Fruit fly (Drosophila melanogaster): ENCODE results near the gene Srp72.
A peak's percentile ranks its signal among the peaks of the same experiment; 100 is the strongest.

The Srp72 gene

dm6 chr3R:20579816-20580215 is 8.7 kb upstream of the Srp72 start, which contains the start of the genes EloB and Srp14 (continued):
- no peak for TF ChIP-seq Dip2 (GFP tag; IDR thresholded peaks at IDR 0.05)
- TF ChIP-seq exex (tag; optimal IDR thresholded peaks at IDR 0.05) = no peak
- peak; percentile 17 for TF ChIP-seq nom (GFP tag; optimal IDR thresholded peaks at IDR 0.05)
- no peak for TF ChIP-seq Eip74EF (GFP tag; optimal IDR thresholded peaks at IDR 0.05)
- peak; percentile 31 for TF ChIP-seq MTF-1 (GFP tag; optimal IDR thresholded peaks at IDR 0.05; ENCODE audit: borderline replicate concordance)
- peak; percentile 97 for TF ChIP-seq CG16813 (GFP tag; IDR thresholded peaks at IDR 0.05; ENCODE audit: partially characterized antibody)
- TF ChIP-seq bcd (GFP tag; optimal IDR thresholded peaks at IDR 0.05) = peak; percentile 72
- peak in 1 of 2 experiments; percentile 87 for TF ChIP-seq Hr78 (GFP tag; optimal IDR thresholded peaks at IDR 0.05)
- TF ChIP-seq tup (GFP tag; optimal IDR thresholded peaks at IDR 0.05) = peak; percentile 60
- peak; percentile 97 for TF ChIP-seq CG34224 (GFP tag; IDR thresholded peaks at IDR 0.05; ENCODE audit: partially characterized antibody)
- TF ChIP-seq Dp (GFP tag; optimal IDR thresholded peaks at IDR 0.05) = peak; percentile 44
- TF ChIP-seq CG15601 (tag; optimal IDR thresholded peaks at IDR 0.05) = peak; percentile 84
- 0 out of 2 replicates have a peak, but pooled peaks have one; percentile 20 for TF ChIP-seq CG5953 (GFP tag; IDR thresholded peaks at IDR 0.05)
- peak; percentile 85 for TF ChIP-seq lbe (GFP tag; optimal IDR thresholded peaks at IDR 0.05)
- TF ChIP-seq CG31441 (GFP tag; IDR thresholded peaks at IDR 0.05) = peak; percentile 80; the same call in 1 of the 2 replicates
- TF ChIP-seq nerfin-1 (tag; optimal IDR thresholded peaks at IDR 0.05) = peak; percentile 77
- TF ChIP-seq Usf (GFP tag; optimal IDR thresholded peaks at IDR 0.05) = peak; percentile 19
- TF ChIP-seq CG14441 (GFP tag; IDR thresholded peaks at IDR 0.05) = peak; percentile 69
- no peak for TF ChIP-seq z (GFP tag; IDR thresholded peaks at IDR 0.05)
- peak; percentile 100 for TF ChIP-seq ftz-f1 (GFP tag; optimal IDR thresholded peaks at IDR 0.05)
- TF ChIP-seq CG6791 (GFP tag; IDR thresholded peaks at IDR 0.05; ENCODE audit: partially characterized antibody) = peak; percentile 96
- TF ChIP-seq sima (GFP tag; optimal IDR thresholded peaks at IDR 0.05) = peak; percentile 1
- peak; percentile 73 for TF ChIP-seq fu2 (GFP tag; optimal IDR thresholded peaks at IDR 0.05)
- TF ChIP-seq CG17361 (GFP tag; IDR thresholded peaks at IDR 0.05) = peak; percentile 83
- TF ChIP-seq slbo (GFP tag; IDR thresholded peaks at IDR 0.05) = peak; percentile 89
- TF ChIP-seq CG1233 (GFP tag; optimal IDR thresholded peaks at IDR 0.05) = peak; percentile 74
- 0 out of 3 replicates have a peak, but pooled peaks have one; percentile 11 for TF ChIP-seq CG11093 (GFP tag; IDR thresholded peaks at IDR 0.05)
- peak; percentile 88 for TF ChIP-seq nerfin-2 (GFP tag; IDR thresholded peaks at IDR 0.05; ENCODE audit: partially characterized antibody)
- TF ChIP-seq seq (GFP tag; IDR thresholded peaks at IDR 0.05) = peak; percentile 74
- no peak for TF ChIP-seq gsb-n (tag; optimal IDR thresholded peaks at IDR 0.05)
- peak; percentile 95 for TF ChIP-seq CG2129 (GFP tag; IDR thresholded peaks at IDR 0.05; ENCODE audit: partially characterized antibody)
- TF ChIP-seq CG7963 (GFP tag; IDR thresholded peaks at IDR 0.05; ENCODE audit: partially characterized antibody) = peak; percentile 95
- TF ChIP-seq D19A (tag; optimal IDR thresholded peaks at IDR 0.05) = no peak
- TF ChIP-seq Pdp1 (GFP tag; optimal IDR thresholded peaks at IDR 0.05) = peak; percentile 77 to 81
- TF ChIP-seq CG17328 (GFP tag; IDR thresholded peaks at IDR 0.05) = peak; percentile 80
- no peak for TF ChIP-seq Jarid2 (GFP tag; optimal IDR thresholded peaks at IDR 0.05)
- TF ChIP-seq jigr1 (GFP tag; IDR thresholded peaks at IDR 0.05) = no peak
- TF ChIP-seq CG11723 (GFP tag; optimal IDR thresholded peaks at IDR 0.05) = peak; percentile 64
- TF ChIP-seq B-H2 (GFP tag; optimal IDR thresholded peaks at IDR 0.05) = peak; percentile 90
- peak; percentile 64 for TF ChIP-seq Oli (tag; optimal IDR thresholded peaks at IDR 0.05)
- TF ChIP-seq wdn (GFP tag; IDR thresholded peaks at IDR 0.05) = peak; percentile 59; the same call in 1 of the 2 replicates
- peak; percentile 65 for TF ChIP-seq CG1792 (GFP tag; optimal IDR thresholded peaks at IDR 0.05)
- peak; percentile 73 for TF ChIP-seq CG17385 (GFP tag; optimal IDR thresholded peaks at IDR 0.05)
- TF ChIP-seq CG7556 (GFP tag; optimal IDR thresholded peaks at IDR 0.05) = peak; percentile 68
- TF ChIP-seq lola (GFP tag; optimal IDR thresholded peaks at IDR 0.05) = peak in 1 of 3 experiments; percentile 77
- TF ChIP-seq gcm2 (GFP tag; optimal IDR thresholded peaks at IDR 0.05) = no peak
- 0 out of 3 replicates have a peak, but pooled peaks have one; percentile 28 for TF ChIP-seq CG6175 (GFP tag; IDR thresholded peaks at IDR 0.05)
- TF ChIP-seq Scr (GFP tag; IDR thresholded peaks at IDR 0.05; ENCODE audit: partially characterized antibody) = peak; percentile 98
